Worm (Caenorhabditis elegans) whole organism, late embryonic: ENCODE data around the gene H17B01.5.

ENCODE experiments used
- C38D4.7 ChIP-seq: fragments of 200-800 bp; sonication (Bioruptor generic); optimal IDR thresholded peaks from 2 replicates; lab custom pipeline; 2018; ENCODE audit warnings: mild to moderate bottlenecking, missing genetic modification characterization, moderate library complexity, missing compliant biosample characterization
- K02D7.2 ChIP-seq: sonication (generic microtip); optimal IDR thresholded peaks from 2 replicates; lab custom pipeline; 2017; ENCODE audit warnings: mild to moderate bottlenecking, missing genetic modification characterization, missing compliant biosample characterization
- ama-1 ChIP-seq: fragments of 150-350 bp; optimal IDR thresholded peaks from 2 replicates; lab custom pipeline; 2014
- ceh-31 ChIP-seq: sonication (generic microtip); optimal IDR thresholded peaks from 2 replicates; lab custom pipeline; 2016; ENCODE audit warnings: missing genetic modification characterization, missing compliant biosample characterization
- ceh-48 ChIP-seq: sonication (generic microtip); optimal IDR thresholded peaks from 2 replicates; lab custom pipeline; 2016; ENCODE audit warnings: missing genetic modification characterization, inconsistent platforms, missing compliant biosample characterization
- nfya-1 ChIP-seq: sonication (generic microtip); optimal IDR thresholded peaks from 2 replicates; lab custom pipeline; 2017; ENCODE audit warnings: missing genetic modification characterization, mild to moderate bottlenecking, missing compliant biosample characterization, antibody characterized with exemption, moderate library complexity
- syd-9 ChIP-seq: sonication (generic microtip); optimal IDR thresholded peaks from 2 replicates; lab custom pipeline; 2016; ENCODE audit warnings: mild to moderate bottlenecking, missing genetic modification characterization, moderate library complexity, missing compliant biosample characterization

- TF ChIP-seq ceh-48 (tag; lab: Kevin White, UChicago) (no peak), K02D7.2 (tag; lab: Kevin White, UChicago) (no peak), ceh-31 (tag; lab: Kevin White, UChicago) (no peak), syd-9 (no peak), nfya-1 (tag; lab: Kevin White, UChicago) (no peak), ama-1 (lab: Kevin White, UChicago) (no peak), C38D4.7 (GFP tag; lab: Kevin White, UChicago) (no peak)
Observed at ce11 chrII:1474807-1475206, 1.4 kb upstream of the H17B01.5 start.
